Worm (Caenorhabditis elegans) whole organism, L3 larva: ENCODE data around the gene clec-72.
"Not testable (repeated sequence)": the region's sequence is repeated elsewhere in the genome, so short reads cannot be mapped to it uniquely, and the experiment has no call there.

Source experiments
- egl-27 ChIP-seq: sonication (generic microtip); optimal IDR thresholded peaks from 4 replicates; lab custom pipeline; 2017; ENCODE audit warnings: missing biosample characterization, missing genetic modification reagents, missing genetic modification characterization
- elt-1 ChIP-seq: fragments of 150-350 bp; optimal IDR thresholded peaks from 2 replicates; lab custom pipeline; 2014; ENCODE audit warnings: missing biosample characterization, missing genetic modification characterization
- nhr-11 ChIP-seq: fragments of 150-350 bp; optimal IDR thresholded peaks from 2 replicates; lab custom pipeline; 2014; ENCODE audit warnings: missing biosample characterization, missing genetic modification characterization
- nhr-12 ChIP-seq: fragments of 150-350 bp; optimal IDR thresholded peaks from 2 replicates; lab custom pipeline; 2014; ENCODE audit warnings: missing biosample characterization, missing genetic modification characterization
- nhr-23 ChIP-seq: fragments of 150-350 bp; optimal IDR thresholded peaks from 2 replicates; lab custom pipeline; 2014; ENCODE audit warnings: missing biosample characterization, missing genetic modification reagents, missing genetic modification characterization
- nhr-28 ChIP-seq: fragments of 150-350 bp; optimal IDR thresholded peaks from 2 replicates; lab custom pipeline; 2014; ENCODE audit warnings: missing biosample characterization, missing genetic modification characterization
- nhr-43 ChIP-seq: sonication (generic microtip); optimal IDR thresholded peaks from 2 replicates; lab custom pipeline; 2016; ENCODE audit warnings: mild to moderate bottlenecking, missing genetic modification characterization, missing compliant biosample characterization; ENCODE audit not compliant: poor library complexity, severe bottlenecking
- nhr-77 ChIP-seq: fragments of 150-350 bp; optimal IDR thresholded peaks from 2 replicates; lab custom pipeline; 2014; ENCODE audit warnings: missing biosample characterization, missing genetic modification characterization
- snpc-4 ChIP-seq: fragments of 150-350 bp; optimal IDR thresholded peaks from 2 replicates; lab custom pipeline; 2014; ENCODE audit warnings: missing biosample characterization, missing genetic modification characterization
- unc-62 ChIP-seq: fragments of 150-350 bp; sonication (generic microtip); optimal IDR thresholded peaks from 4 replicates; lab custom pipeline; 2014; ENCODE audit warnings: missing biosample characterization, missing genetic modification reagents, missing genetic modification characterization
- ztf-11 ChIP-seq: fragments of 150-350 bp; optimal IDR thresholded peaks from 2 replicates; lab custom pipeline; 2014; ENCODE audit warnings: missing biosample characterization, missing genetic modification characterization
- ztf-4 ChIP-seq: fragments of 150-350 bp; optimal IDR thresholded peaks from 2 replicates; lab custom pipeline; 2014; ENCODE audit warnings: missing biosample characterization, missing genetic modification characterization

DNA sequence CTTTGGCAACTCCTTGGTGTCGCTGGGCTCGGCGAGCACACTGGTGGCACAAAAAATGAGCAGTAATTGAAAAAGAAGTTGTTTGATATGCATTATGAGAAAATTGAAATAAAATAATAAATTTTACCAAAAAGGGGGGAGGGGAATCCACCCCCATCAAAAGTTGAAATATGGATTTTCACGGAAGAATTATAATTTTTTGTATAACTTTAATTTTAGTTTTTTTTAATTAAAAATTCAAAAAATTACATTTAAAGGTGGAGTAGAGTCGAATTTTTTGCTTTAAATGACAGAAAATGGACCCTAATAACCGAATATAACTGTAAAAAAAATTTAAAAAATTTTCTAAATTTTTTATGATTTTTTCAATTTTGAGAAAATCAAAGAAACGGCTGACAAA lies 32.8 kb upstream of the clec-72 start, which contains the start of gene F56D6.18:
- not testable (repeated sequence) for TF ChIP-seq egl-27; nhr-12; unc-62 (GFP tag; lab: Kevin White, UChicago); nhr-28 (tag; lab: Kevin White, UChicago); nhr-43 (tag; lab: Kevin White, UChicago); ztf-4 (tag; lab: Kevin White, UChicago); elt-1 (tag; lab: Kevin White, UChicago); nhr-23 (tag; lab: Kevin White, UChicago); snpc-4; nhr-11; ztf-11; nhr-77 (tag; lab: Kevin White, UChicago)
